Fruit fly (Drosophila melanogaster) whole organism, embryonic: ENCODE results near the gene CG32809.
A peak's percentile ranks its signal among the peaks of the same experiment; 100 is the strongest.

Experiments used
- Antp ChIP-seq: fragments of 200-800 bp; sonication (Bioruptor generic); optimal IDR thresholded peaks from 3 replicates; lab custom pipeline; 2016; ENCODE audit warnings: missing biosample characterization, missing genetic modification characterization
- Awh ChIP-seq: fragments of 200-800 bp; sonication (Bioruptor generic); IDR thresholded peaks from 2 replicates; pipeline ENCODE4, ENCODE4 v1.3.6; 2022; ENCODE audit warnings: missing biosample characterization, missing genetic modification characterization
- Bgb ChIP-seq: fragments of 200-800 bp; sonication (Bioruptor generic); IDR thresholded peaks from 2 replicates; pipeline ENCODE4 v1.3.6; 2022; ENCODE audit warnings: missing biosample characterization, missing genetic modification characterization; ENCODE audit not compliant: partially characterized antibody
- CG10462 ChIP-seq: fragments of 200-800 bp; sonication (Bioruptor generic); optimal IDR thresholded peaks from 2 replicates; lab custom pipeline; 2016; ENCODE audit warnings: missing biosample characterization, missing genetic modification characterization
- CG10565 ChIP-seq: fragments of 200-800 bp; sonication (Bioruptor generic); optimal IDR thresholded peaks from 3 replicates; lab custom pipeline; 2016; ENCODE audit warnings: missing biosample characterization, mild to moderate bottlenecking, missing genetic modification characterization
- CG12769 ChIP-seq: fragments of 200-800 bp; sonication (Bioruptor generic); optimal IDR thresholded peaks from 2 replicates; lab custom pipeline; 2019; ENCODE audit warnings: missing biosample characterization, mild to moderate bottlenecking, missing genetic modification characterization, moderate library complexity
- CG12942 ChIP-seq: fragments of 200-800 bp; sonication (Bioruptor generic); optimal IDR thresholded peaks from 3 replicates; lab custom pipeline; 2016; ENCODE audit warnings: missing biosample characterization, missing genetic modification characterization
- CG13287 ChIP-seq: fragments of 200-800 bp; sonication (Bioruptor generic); IDR thresholded peaks from 2 replicates; pipeline ENCODE4 v1.3.6; 2022; ENCODE audit warnings: missing biosample characterization, missing genetic modification characterization; ENCODE audit not compliant: partially characterized antibody
- CG15514 ChIP-seq: fragments of 200-800 bp; sonication (Bioruptor generic); optimal IDR thresholded peaks from 3 replicates; lab custom pipeline; 2017; ENCODE audit warnings: missing biosample characterization, missing genetic modification characterization, mild to moderate bottlenecking, moderate library complexity, missing genetic modification reagents
- CG16815 ChIP-seq: fragments of 200-800 bp; sonication (Bioruptor generic); optimal IDR thresholded peaks from 3 replicates; lab custom pipeline; 2017; ENCODE audit warnings: missing biosample characterization, mild to moderate bottlenecking, missing genetic modification characterization
- CG17186 ChIP-seq: fragments of 200-800 bp; sonication (Bioruptor generic); optimal IDR thresholded peaks from 3 replicates; lab custom pipeline; 2017; ENCODE audit warnings: missing biosample characterization, missing genetic modification reagents, missing genetic modification characterization
- CG2116 ChIP-seq: fragments of 200-800 bp; sonication (Bioruptor generic); optimal IDR thresholded peaks from 3 replicates; lab custom pipeline; 2018; ENCODE audit warnings: missing biosample characterization, mild to moderate bottlenecking, missing genetic modification characterization
- CG32532 ChIP-seq: fragments of 200-800 bp; sonication (Bioruptor generic); IDR thresholded peaks from 2 replicates; pipeline ENCODE4 v1.3.6; 2022; ENCODE audit warnings: missing biosample characterization, missing genetic modification characterization
- CG4282 ChIP-seq: fragments of 200-800 bp; sonication (Bioruptor generic); optimal IDR thresholded peaks from 2 replicates; lab custom pipeline; 2016; ENCODE audit warnings: missing biosample characterization, missing genetic modification characterization
- CG4328 ChIP-seq: fragments of 200-800 bp; sonication (Bioruptor generic); optimal IDR thresholded peaks from 3 replicates; lab custom pipeline; 2017; ENCODE audit warnings: missing biosample characterization, missing genetic modification reagents, missing genetic modification characterization
- CG43689 ChIP-seq: fragments of 200-800 bp; sonication (Bioruptor generic); IDR thresholded peaks from 2 replicates; pipeline ENCODE4 v1.3.6; 2022; ENCODE audit warnings: missing biosample characterization, missing genetic modification characterization
- CG6254 ChIP-seq: fragments of 200-800 bp; sonication (Bioruptor generic); optimal IDR thresholded peaks from 3 replicates; lab custom pipeline; 2017; ENCODE audit warnings: mild to moderate bottlenecking, missing biosample characterization, missing genetic modification reagents, missing genetic modification characterization
- CG6791 ChIP-seq: fragments of 200-800 bp; sonication (Bioruptor generic); IDR thresholded peaks from 3 replicates; pipeline ENCODE4 v1.3.6; 2022; ENCODE audit warnings: missing biosample characterization, missing genetic modification characterization; ENCODE audit not compliant: partially characterized antibody
- CG8290 ChIP-seq, 3 experiments: fragments of 200-800 bp; sonication (Bioruptor generic); optimal IDR thresholded peaks; 2 replicates each; lab custom pipeline; 2016 to 2019; ENCODE audit warnings: missing biosample characterization in 3 of 3, missing genetic modification characterization in 3 of 3, mild to moderate bottlenecking in 2 of 3, moderate library complexity in 1 of 3
- CG9727 ChIP-seq: fragments of 200-800 bp; sonication (Bioruptor generic); optimal IDR thresholded peaks from 3 replicates; lab custom pipeline; 2017; ENCODE audit warnings: missing biosample characterization, mild to moderate bottlenecking, missing genetic modification characterization
- Camta ChIP-seq: fragments of 200-800 bp; sonication (Bioruptor generic); optimal IDR thresholded peaks from 2 replicates; lab custom pipeline; 2016; ENCODE audit warnings: missing biosample characterization, missing genetic modification characterization
- CrebB ChIP-seq: fragments of 200-800 bp; sonication (Bioruptor generic); optimal IDR thresholded peaks from 3 replicates; lab custom pipeline; 2018; ENCODE audit warnings: missing biosample characterization, mild to moderate bottlenecking, missing genetic modification characterization
- Deaf1 ChIP-seq: fragments of 200-800 bp; optimal IDR thresholded peaks from 3 replicates; lab custom pipeline; 2019; ENCODE audit warnings: missing biosample characterization, mild to moderate bottlenecking, missing genetic modification characterization, moderate library complexity
- Dfd ChIP-seq, 2 experiments: fragments of >200 bp; optimal IDR thresholded peaks; 2 replicates each; lab custom pipeline; 2017; ENCODE audit warnings: missing biosample characterization in 2 of 2, missing genetic modification characterization in 2 of 2
- Gug ChIP-seq: fragments of 200-800 bp; sonication (Bioruptor generic); IDR thresholded peaks from 4 replicates; pipeline ENCODE4 v1.3.6; 2022; ENCODE audit warnings: missing biosample characterization, missing genetic modification characterization
- HLHmδ ChIP-seq: fragments of 200-800 bp; sonication (Bioruptor generic); optimal IDR thresholded peaks from 2 replicates; lab custom pipeline; 2018; ENCODE audit warnings: missing biosample characterization, mild to moderate bottlenecking, missing genetic modification characterization, moderate library complexity
- Hr39 ChIP-seq: fragments of >200 bp; optimal IDR thresholded peaks from 2 replicates; lab custom pipeline; 2017
- Mad ChIP-seq: fragments of 200-800 bp; sonication (Bioruptor generic); optimal IDR thresholded peaks from 2 replicates; lab custom pipeline; 2016; ENCODE audit warnings: missing biosample characterization, missing genetic modification characterization
- NC2β ChIP-seq: fragments of 200-800 bp; sonication (Bioruptor generic); optimal IDR thresholded peaks from 2 replicates; lab custom pipeline; 2016; ENCODE audit warnings: missing biosample characterization, missing genetic modification characterization
- Nf-YC ChIP-seq: fragments of 200-800 bp; optimal IDR thresholded peaks from 3 replicates; lab custom pipeline; 2019; ENCODE audit warnings: missing biosample characterization, mild to moderate bottlenecking, missing genetic modification characterization, moderate library complexity
- Trl ChIP-seq, 3 experiments: fragments of >200 bp in 2 of 3; fragments of 200-800 bp in 1 of 3; sonication (Bioruptor generic) in 1 of 3; optimal IDR thresholded peaks; 2 replicates in 1 of 3; 3 replicates in 2 of 3; lab custom pipeline; 2016 to 2017; ENCODE audit warnings: missing biosample characterization in 1 of 3, missing genetic modification characterization in 1 of 3
- ab ChIP-seq: fragments of 200-800 bp; sonication (Bioruptor generic); optimal IDR thresholded peaks from 2 replicates; lab custom pipeline; 2016; ENCODE audit warnings: missing biosample characterization, missing genetic modification characterization
- ac ChIP-seq: fragments of 200-800 bp; sonication (Bioruptor generic); optimal IDR thresholded peaks from 3 replicates; lab custom pipeline; 2017; ENCODE audit warnings: missing biosample characterization, mild to moderate bottlenecking, missing genetic modification characterization
- ara ChIP-seq: fragments of 200-800 bp; sonication (Bioruptor generic); IDR thresholded peaks from 2 replicates; pipeline ENCODE4 v1.3.6; 2022; ENCODE audit warnings: missing biosample characterization, missing genetic modification characterization
- cas ChIP-seq: fragments of 200-800 bp; sonication (Bioruptor generic); IDR thresholded peaks from 2 replicates; pipeline ENCODE4 v1.3.6; 2022; ENCODE audit warnings: missing biosample characterization, missing genetic modification characterization
- caup ChIP-seq: fragments of 200-800 bp; sonication (Bioruptor generic); optimal IDR thresholded peaks from 3 replicates; lab custom pipeline; 2017; ENCODE audit warnings: missing biosample characterization, mild to moderate bottlenecking, missing genetic modification characterization, moderate library complexity; ENCODE audit not compliant: severe bottlenecking
- chn ChIP-seq: fragments of 200-800 bp; sonication (Bioruptor generic); optimal IDR thresholded peaks from 2 replicates; lab custom pipeline; 2016; ENCODE audit warnings: missing biosample characterization, missing genetic modification characterization
- corto ChIP-seq: fragments of 200-800 bp; sonication (Bioruptor generic); optimal IDR thresholded peaks from 2 replicates; lab custom pipeline; 2016; ENCODE audit warnings: missing biosample characterization, mild to moderate bottlenecking, missing genetic modification characterization, moderate library complexity
- dati ChIP-seq: fragments of 200-800 bp; sonication (Bioruptor generic); IDR thresholded peaks from 2 replicates; pipeline ENCODE4 v1.3.6; 2022; ENCODE audit warnings: missing biosample characterization, missing genetic modification characterization
- fd96Cb ChIP-seq: fragments of 200-800 bp; sonication (Bioruptor generic); optimal IDR thresholded peaks from 2 replicates; lab custom pipeline; 2018; ENCODE audit warnings: missing biosample characterization, mild to moderate bottlenecking, missing genetic modification characterization, moderate library complexity
- ftz-f1 ChIP-seq: fragments of 200-800 bp; sonication (Bioruptor generic); optimal IDR thresholded peaks from 2 replicates; lab custom pipeline; 2016; ENCODE audit warnings: missing biosample characterization, missing genetic modification characterization
- grau ChIP-seq: fragments of 200-800 bp; optimal IDR thresholded peaks from 3 replicates; lab custom pipeline; 2019; ENCODE audit warnings: missing biosample characterization, mild to moderate bottlenecking, missing genetic modification characterization, moderate library complexity
- maf-S ChIP-seq: fragments of 200-800 bp; sonication (Bioruptor generic); optimal IDR thresholded peaks from 2 replicates; lab custom pipeline; 2016; ENCODE audit warnings: missing biosample characterization, missing genetic modification characterization
- mam ChIP-seq: fragments of 200-800 bp; sonication (Bioruptor generic); optimal IDR thresholded peaks from 3 replicates; lab custom pipeline; 2016; ENCODE audit warnings: missing biosample characterization, missing genetic modification characterization
- nerfin-1 ChIP-seq: fragments of 200-800 bp; sonication (Bioruptor generic); optimal IDR thresholded peaks from 3 replicates; lab custom pipeline; 2019; ENCODE audit warnings: missing biosample characterization, mild to moderate bottlenecking, missing genetic modification characterization, moderate library complexity
- oc ChIP-seq: fragments of 200-800 bp; sonication (Bioruptor generic); optimal IDR thresholded peaks from 2 replicates; lab custom pipeline; 2018; ENCODE audit warnings: missing biosample characterization, mild to moderate bottlenecking, missing genetic modification characterization, moderate library complexity
- sna ChIP-seq: fragments of 200-800 bp; sonication (Bioruptor generic); IDR thresholded peaks from 2 replicates; pipeline ENCODE4 v1.3.6; 2022; ENCODE audit warnings: missing biosample characterization, missing genetic modification characterization; ENCODE audit not compliant: partially characterized antibody
- tgo ChIP-seq: fragments of 200-800 bp; sonication (Bioruptor generic); IDR thresholded peaks from 3 replicates; pipeline ENCODE4 v1.3.6; 2022; ENCODE audit warnings: missing biosample characterization, missing genetic modification characterization
- tx ChIP-seq: fragments of 200-800 bp; sonication (Bioruptor generic); optimal IDR thresholded peaks from 2 replicates; lab custom pipeline; 2016; ENCODE audit warnings: missing biosample characterization, missing genetic modification characterization
- vfl ChIP-seq: fragments of 200-800 bp; sonication (Bioruptor generic); optimal IDR thresholded peaks from 2 replicates; lab custom pipeline; 2016; ENCODE audit warnings: missing biosample characterization, missing genetic modification characterization
- wor ChIP-seq: fragments of 200-800 bp; sonication (Bioruptor generic); IDR thresholded peaks from 2 replicates; pipeline ENCODE4 v1.3.6; 2022; ENCODE audit warnings: missing biosample characterization, missing genetic modification characterization

Gene CG32809

dm6 chrX:1692553-1692952, at the start of gene CG32809 (continued):
- TF ChIP-seq CG43689 (no peak), mam (no peak), Dfd (GFP tag; optimal IDR thresholded peaks at IDR 0.05; lab: Kevin White, UChicago) (no peak), maf-S (GFP tag; lab: Kevin White, UChicago) (no peak), ab (GFP tag; lab: Kevin White, UChicago) (no peak), fd96Cb (tag; lab: Kevin White, UChicago) (no peak), chn (GFP tag; lab: Kevin White, UChicago) (no peak), cas (GFP tag; lab: Robert Waterston, UW) (no peak), Mad (GFP tag; lab: Kevin White, UChicago) (no peak), sna (GFP tag; lab: Robert Waterston, UW) (no peak), tx (GFP tag; lab: Kevin White, UChicago) (no peak), CG9727 (GFP tag; lab: Kevin White, UChicago) (no peak), CG32532 (GFP tag; lab: Robert Waterston, UW) (no peak), CG8290 (GFP tag; optimal IDR thresholded peaks at IDR 0.05; lab: Kevin White, UChicago) (no peak), CG8290 (tag; optimal IDR thresholded peaks at IDR 0.05; lab: Kevin White, UChicago) (no peak), Deaf1 (tag; lab: Kevin White, UChicago) (peak; percentile 41), Camta (GFP tag; lab: Kevin White, UChicago) (no peak), wor (GFP tag; lab: Robert Waterston, UW) (no peak), Nf-YC (tag; lab: Kevin White, UChicago) (no peak), Hr39 (no peak), Bgb (GFP tag; lab: Robert Waterston, UW) (peak; percentile 50; the same call in 1 of the 2 replicates), caup (GFP tag; lab: Kevin White, UChicago) (no peak), ac (GFP tag; lab: Kevin White, UChicago) (no peak), CG15514 (GFP tag; lab: Kevin White, UChicago) (peak; percentile 90), CG4282 (GFP tag; lab: Kevin White, UChicago) (no peak), CrebB (tag; lab: Kevin White, UChicago) (no peak), dati (no peak), CG6254 (GFP tag; lab: Kevin White, UChicago) (no peak), NC2β (GFP tag; lab: Kevin White, UChicago) (no peak), CG10565 (GFP tag; lab: Kevin White, UChicago) (no peak), tgo (GFP tag; lab: Robert Waterston, UW) (no peak), CG6791 (GFP tag; lab: Robert Waterston, UW) (peak; percentile 59; the same call in 2 of the 3 replicates), nerfin-1 (tag; lab: Kevin White, UChicago) (peak; percentile 96), CG4328 (GFP tag; lab: Kevin White, UChicago) (no peak), Trl (optimal IDR thresholded peaks at IDR 0.05; lab: Kevin White, UChicago) (no peak), Trl (GFP tag; optimal IDR thresholded peaks at IDR 0.05; lab: Kevin White, UChicago) (no peak), CG16815 (GFP tag; lab: Kevin White, UChicago) (no peak), CG13287 (GFP tag; lab: Robert Waterston, UW) (peak; percentile 17; the same call in 1 of the 2 replicates), CG12769 (no peak), CG17186 (peak; percentile 11), CG10462 (GFP tag; lab: Kevin White, UChicago) (no peak), CG12942 (GFP tag; lab: Kevin White, UChicago) (no peak), oc (tag; lab: Kevin White, UChicago) (no peak), ftz-f1 (GFP tag; lab: Kevin White, UChicago) (no peak), Gug (GFP tag; lab: Robert Waterston, UW) (no peak), Antp (GFP tag; lab: Kevin White, UChicago) (no peak), grau (no peak), HLHmδ (no peak), CG2116 (GFP tag; lab: Kevin White, UChicago) (peak; percentile 65), corto (GFP tag; lab: Kevin White, UChicago) (no peak), Awh (GFP tag; lab: Robert Waterston, UW) (no peak), ara (no peak), vfl (no peak)
